Worm (Caenorhabditis elegans): Measurements from ENCODE around the gene kcnl-1.

The kcnl-1 gene

DNA sequence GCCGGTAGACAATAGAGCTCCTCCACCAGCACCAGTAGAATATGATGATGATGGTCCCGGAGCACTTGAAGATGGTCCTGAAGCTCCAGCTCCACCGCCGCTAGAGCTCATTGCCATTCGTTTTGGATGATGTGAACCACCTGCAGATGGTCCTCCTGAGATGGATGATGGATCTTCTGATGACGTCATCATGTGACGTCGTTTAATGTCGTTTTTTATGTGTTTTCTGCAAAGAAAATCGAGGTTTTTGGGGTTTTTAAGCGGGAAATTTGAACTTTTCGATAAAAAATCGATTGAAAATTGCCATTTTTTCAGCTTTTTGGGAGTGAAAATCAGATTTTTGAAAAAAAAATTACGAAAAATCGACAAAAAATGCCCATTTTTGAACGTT, 71.0 kb downstream of the kcnl-1 start:
- no peak for TF ChIP-seq xnd-1 (tag; optimal IDR thresholded peaks at IDR 0.05)
- TF ChIP-seq repo-1 (tag; optimal IDR thresholded peaks at IDR 0.05): no peak
- TF ChIP-seq F39B2.1 (GFP tag; IDR thresholded peaks at IDR 0.05): peak; percentile 36; the same call in 1 of the 2 replicates
- TF ChIP-seq mxl-1 (tag; optimal IDR thresholded peaks at IDR 0.05): no peak

DNA sequence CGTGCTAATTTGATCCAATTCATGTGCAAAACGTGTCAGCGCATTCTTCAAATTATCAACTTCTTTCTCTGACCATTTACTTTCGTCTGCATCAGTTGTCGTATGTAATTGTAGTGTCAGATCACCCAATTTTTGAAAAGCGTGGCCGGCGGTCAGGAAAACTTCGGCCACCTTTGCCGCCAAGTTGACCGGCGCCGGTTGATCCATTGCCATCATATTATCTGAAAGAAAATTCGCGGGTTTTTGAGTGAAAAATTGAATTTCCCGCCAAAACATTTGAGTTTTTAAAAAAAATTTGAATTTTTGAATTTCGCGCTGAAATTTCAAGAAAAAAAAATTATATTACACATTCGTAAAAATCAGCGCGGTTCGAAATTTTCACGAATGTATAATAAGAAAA, 72.7 kb downstream of the kcnl-1 start:
- TF ChIP-seq ceh-58 (GFP tag; IDR thresholded peaks at IDR 0.05): 0 out of 2 replicates have a peak, but pooled peaks have one; percentile 43
- TF ChIP-seq F23B12.7 (tag; optimal IDR thresholded peaks at IDR 0.05; ENCODE audit: insufficient read depth): no peak

ce11 chrV:19640808-19641207, 75.6 kb downstream of the kcnl-1 start, which contains the start of gene Y43F8C.6:
TSS of gene Y43F8C.6 (minus strand) at chrV:19640908.
- TF ChIP-seq F33H1.4 (GFP tag; IDR thresholded peaks at IDR 0.05): peak; percentile 46
- no peak for TF ChIP-seq pha-4 (tag; optimal IDR thresholded peaks at IDR 0.05)
- TF ChIP-seq attf-6 (GFP tag; IDR thresholded peaks at IDR 0.05): no peak
- TF ChIP-seq ama-1 (optimal IDR thresholded peaks at IDR 0.05): no peak
- TF ChIP-seq ama-1 (GFP tag; optimal IDR thresholded peaks at IDR 0.05): no peak

DNA sequence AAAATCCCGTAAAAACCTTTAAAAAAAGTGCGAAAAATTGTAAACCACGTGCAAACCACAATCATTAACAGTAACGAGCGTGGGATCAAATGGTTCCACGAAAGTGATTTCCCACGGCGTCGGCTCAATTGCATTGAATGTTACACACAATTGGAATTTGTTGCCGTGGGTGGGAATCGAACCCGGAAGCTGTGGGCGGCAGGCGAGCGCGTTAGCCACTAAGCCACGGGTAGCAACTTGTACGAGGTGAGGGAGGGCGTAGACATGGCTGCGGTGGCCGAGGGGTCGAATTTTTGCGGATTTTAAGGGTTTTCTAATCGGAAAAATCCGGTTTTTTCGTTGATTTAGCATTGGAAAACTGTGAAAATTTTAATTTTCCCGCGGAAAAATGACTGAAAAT, 77.8 kb downstream of the kcnl-1 start:
- no peak for TF ChIP-seq ama-1 (optimal IDR thresholded peaks at IDR 0.05)
- TF ChIP-seq ama-1 (GFP tag; optimal IDR thresholded peaks at IDR 0.05): peak; percentile 79 to 89
- TF ChIP-seq pbrm-1 (GFP tag; IDR thresholded peaks at IDR 0.05): peak; percentile 95
- peak; percentile 94 for TF ChIP-seq snpc-3.4 (tag; optimal IDR thresholded peaks at IDR 0.05)
- TF ChIP-seq lin-35 (GFP tag; optimal IDR thresholded peaks at IDR 0.05): peak in 1 of 3 experiments; percentile 74
- TF ChIP-seq bed-2 (GFP tag; IDR thresholded peaks at IDR 0.05): 0 out of 2 replicates have a peak, but pooled peaks have one; percentile 63
- peak; percentile 24 for TF ChIP-seq xnd-1 (tag; optimal IDR thresholded peaks at IDR 0.05)
- TF ChIP-seq rec-8 (tag; optimal IDR thresholded peaks at IDR 0.05): peak; percentile 91 to 93
- peak; percentile 68 for TF ChIP-seq attf-3 (GFP tag; conservative IDR thresholded peaks at IDR 0.05)
- TF ChIP-seq T07F8.4 (tag; optimal IDR thresholded peaks at IDR 0.05): peak; percentile 91
- TF ChIP-seq Y79H2A.3 (GFP tag; conservative IDR thresholded peaks at IDR 0.05): no peak
- TF ChIP-seq ztf-18 (tag; optimal IDR thresholded peaks at IDR 0.05): peak; percentile 83
- peak; percentile 67 for TF ChIP-seq snpc-1.1 (tag; optimal IDR thresholded peaks at IDR 0.05; ENCODE audit: insufficient read depth)
- peak; percentile 49 for TF ChIP-seq ztf-3 (GFP tag; optimal IDR thresholded peaks at IDR 0.05)
- no peak for TF ChIP-seq sptf-2 (GFP tag; optimal IDR thresholded peaks at IDR 0.05)
- peak; percentile 88 for TF ChIP-seq F10E7.11 (tag; optimal IDR thresholded peaks at IDR 0.05)
- TF ChIP-seq ets-4 (GFP tag; optimal IDR thresholded peaks at IDR 0.05): peak; percentile 92
- peak; percentile 70 for TF ChIP-seq somi-1 (GFP tag; optimal IDR thresholded peaks at IDR 0.05)
- TF ChIP-seq ceh-27 (GFP tag; optimal IDR thresholded peaks at IDR 0.05): peak; percentile 91
- peak; percentile 89 for TF ChIP-seq lsy-27 (tag; optimal IDR thresholded peaks at IDR 0.05; ENCODE audit: borderline replicate concordance, insufficient read depth)
- peak; percentile 94 for TF ChIP-seq die-1 (tag; optimal IDR thresholded peaks at IDR 0.05)
- peak; percentile 82 for TF ChIP-seq hmg-1.2 (GFP tag; IDR thresholded peaks at IDR 0.05)
- peak; percentile 94 for TF ChIP-seq snpc-1.3 (tag; optimal IDR thresholded peaks at IDR 0.05; ENCODE audit: insufficient read depth)
- peak; percentile 85 for TF ChIP-seq madf-6 (GFP tag; IDR thresholded peaks at IDR 0.05)
- peak; percentile 95 for TF ChIP-seq Y56A3A.18 (GFP tag; IDR thresholded peaks at IDR 0.05)
- peak; percentile 77 for TF ChIP-seq lsl-1 (GFP tag; optimal IDR thresholded peaks at IDR 0.05)
- no peak for TF ChIP-seq pha-4 (tag; optimal IDR thresholded peaks at IDR 0.05)
- TF ChIP-seq F52B5.7 (tag; optimal IDR thresholded peaks at IDR 0.05): peak; percentile 94
- no peak; the same call in 1 of the 2 replicates for TF ChIP-seq madf-3 (GFP tag; IDR thresholded peaks at IDR 0.05)
- TF ChIP-seq tlf-1 (GFP tag; optimal IDR thresholded peaks at IDR 0.05): no peak
- TF ChIP-seq let-526 (GFP tag; IDR thresholded peaks at IDR 0.05): peak; percentile 84
- no peak; the same call in 1 of the 2 replicates for TF ChIP-seq dox-1 (GFP tag; IDR thresholded peaks at IDR 0.05)
- TF ChIP-seq fkh-3 (tag; optimal IDR thresholded peaks at IDR 0.05): peak; percentile 75
- peak; percentile 85 for TF ChIP-seq madf-10 (tag; optimal IDR thresholded peaks at IDR 0.05)
